Worm (Caenorhabditis elegans): Measurements from ENCODE around the gene ZK402.1.

ZK402.1 gene

DNA sequence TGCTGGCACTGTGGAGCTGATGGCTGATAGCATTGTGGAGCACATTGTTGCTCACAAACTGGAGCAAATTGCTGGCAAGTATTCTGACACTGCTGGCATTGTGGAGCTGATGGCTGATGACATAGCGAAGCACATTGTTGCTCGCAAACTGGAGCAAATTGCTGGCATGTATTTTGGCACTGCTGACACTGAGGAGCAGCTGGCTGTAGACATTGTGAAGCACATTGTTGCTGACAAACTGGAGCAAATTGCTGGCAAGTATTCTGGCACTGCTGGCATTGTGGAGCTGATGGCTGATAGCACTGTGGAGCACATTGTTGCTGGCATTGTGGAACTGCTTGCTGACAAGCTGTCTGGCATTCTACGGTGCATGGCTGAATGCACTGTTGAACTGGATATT, 5.2 kb downstream of the ZK402.1 start:
- no peak for TF ChIP-seq sptf-1 (tag; optimal IDR thresholded peaks at IDR 0.05)
- no peak for TF ChIP-seq tlp-1 (tag; optimal IDR thresholded peaks at IDR 0.05)
- no peak for TF ChIP-seq mab-9 (GFP tag; IDR thresholded peaks at IDR 0.05)
- TF ChIP-seq C04F5.9 (tag; optimal IDR thresholded peaks at IDR 0.05), result no peak

ce11 chrX:1410552-1410951, 6.5 kb downstream of the ZK402.1 start, which contains the start of gene abu-2:
Gene abu-2 (minus strand): TSS chrX:1410652.
- no peak for TF ChIP-seq unc-130 (tag; optimal IDR thresholded peaks at IDR 0.05)
- TF ChIP-seq unc-62 (GFP tag; optimal IDR thresholded peaks at IDR 0.05), result no peak

DNA sequence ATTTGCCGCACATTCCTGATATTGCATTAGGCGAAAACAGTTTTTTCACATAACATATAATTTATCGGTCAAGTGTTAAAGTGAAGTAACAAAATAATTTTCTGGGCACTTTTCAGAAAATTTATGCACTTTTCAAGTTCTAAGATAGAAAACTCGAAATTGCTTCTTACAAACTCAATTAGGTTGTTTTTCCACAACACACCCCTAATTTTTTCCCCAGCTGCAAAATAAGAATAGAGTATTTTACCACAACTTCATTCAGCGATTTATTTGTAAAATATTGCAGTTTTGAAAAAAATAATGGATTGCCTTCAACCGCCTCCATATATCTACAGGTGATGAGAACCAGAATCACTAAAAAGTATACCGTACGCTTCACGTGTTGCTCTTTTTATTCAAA, 8.8 kb downstream of the ZK402.1 start, which contains the start of gene srh-19:
TSS of gene srh-19 (plus strand) at position 301 of the 400 bp plus-strand sequence.
- no peak for TF ChIP-seq unc-130 (tag; optimal IDR thresholded peaks at IDR 0.05)
- no peak for TF ChIP-seq fkh-10 (GFP tag; optimal IDR thresholded peaks at IDR 0.05)
- no peak for TF ChIP-seq irx-1 (tag; optimal IDR thresholded peaks at IDR 0.05)

- TF ChIP-seq nhr-85 (tag) (peak; percentile 20), elt-2 (tag; optimal IDR thresholded peaks at IDR 0.05) (peak; percentile 12), hlh-4 (tag; optimal IDR thresholded peaks at IDR 0.05) (no peak), Y116A8C.19 (tag; optimal IDR thresholded peaks at IDR 0.05; ENCODE audit: borderline replicate concordance) (no peak), lin-35 (GFP tag; optimal IDR thresholded peaks at IDR 0.05) (peak in 1 of 2 experiments; percentile 1)
Observed at ce11 chrX:1416776-1417354, 12.8 kb downstream of the ZK402.1 start, which contains the start of the genes F19G12.4 and F19G12.8. Gene F19G12.4 (plus strand): TSS chrX:1417304. Gene F19G12.8 (plus strand): TSS chrX:1417320.

DNA sequence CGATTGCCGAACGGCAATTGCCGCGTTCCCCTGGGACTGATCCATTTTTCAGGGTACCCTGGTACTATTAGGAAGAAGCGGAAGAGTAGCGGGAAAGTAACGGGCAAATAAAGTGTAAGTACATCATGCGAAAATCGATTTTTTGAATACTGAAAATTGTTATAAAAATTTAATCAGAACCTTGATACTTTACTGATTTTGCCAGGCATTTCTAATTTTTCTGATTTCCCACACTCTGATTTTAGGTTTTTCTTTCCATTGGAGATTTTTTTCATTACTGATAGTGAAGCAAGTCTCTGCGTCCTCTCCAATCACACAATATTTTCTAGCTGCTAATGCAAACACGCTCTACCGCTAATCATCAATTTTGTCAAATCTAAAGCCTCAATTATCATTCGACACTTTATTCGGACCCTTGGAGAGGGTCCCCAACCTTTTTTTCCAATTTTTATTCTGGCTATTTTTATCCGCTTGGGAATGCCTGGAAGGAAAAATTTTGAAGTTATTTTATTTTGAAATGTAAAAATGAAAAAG, 15.2 kb downstream of the ZK402.1 start, which contains the start of gene F19G12.9:
TSS of gene F19G12.9 (plus strand) at position 51 of the 534 bp plus-strand sequence.
- TF ChIP-seq egl-13 (tag; optimal IDR thresholded peaks at IDR 0.05) (no peak), mab-9 (GFP tag; IDR thresholded peaks at IDR 0.05) (no peak), ceh-63 (GFP tag; optimal IDR thresholded peaks at IDR 0.05) (no peak), skn-1 (tag; optimal IDR thresholded peaks at IDR 0.05) (peak; percentile 96), rnt-1 (tag; optimal IDR thresholded peaks at IDR 0.05) (peak; percentile 29), snpc-4 (tag; optimal IDR thresholded peaks at IDR 0.05) (no peak), lin-14 (GFP tag; optimal IDR thresholded peaks at IDR 0.05) (no peak), aha-1 (tag; optimal IDR thresholded peaks at IDR 0.05) (no peak), sox-4 (tag; optimal IDR thresholded peaks at IDR 0.05) (no peak), unc-130 (tag; optimal IDR thresholded peaks at IDR 0.05) (no peak), lsy-2 (tag; optimal IDR thresholded peaks at IDR 0.05) (no peak), ama-1 (optimal IDR thresholded peaks at IDR 0.05) (no peak), ceh-82 (tag; optimal IDR thresholded peaks at IDR 0.05) (no peak), sup-37 (GFP tag; optimal IDR thresholded peaks at IDR 0.05) (no peak), blmp-1 (tag; optimal IDR thresholded peaks at IDR 0.05) (peak; percentile 20), elt-2 (tag; optimal IDR thresholded peaks at IDR 0.05) (peak; percentile 7), ztf-11 (tag; optimal IDR thresholded peaks at IDR 0.05) (no peak), lir-3 (tag; optimal IDR thresholded peaks at IDR 0.05; ENCODE audit: poor library complexity) (no peak), lin-35 (GFP tag; optimal IDR thresholded peaks at IDR 0.05) (peak in 1 of 2 experiments; percentile 54)

DNA sequence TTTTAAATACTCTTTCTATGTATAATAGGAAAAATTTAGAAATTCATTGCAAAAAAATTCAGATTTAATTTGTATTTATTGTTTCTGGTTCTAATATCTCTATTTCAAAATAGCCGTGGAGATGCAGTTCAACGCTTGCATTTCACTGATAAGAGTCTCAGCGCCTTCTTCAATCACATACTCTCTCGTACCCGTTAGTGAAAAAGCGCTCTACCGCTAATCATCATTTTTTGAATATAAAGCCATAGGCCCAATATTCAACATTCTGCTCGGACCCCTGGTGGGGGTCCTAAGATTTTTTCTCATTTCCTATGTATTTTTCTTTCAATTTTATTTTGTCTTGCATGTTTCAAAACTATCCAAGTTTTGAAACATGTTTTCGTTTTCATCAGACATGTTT, 16.5 kb downstream of the ZK402.1 start:
- TF ChIP-seq ceh-88 (GFP tag; IDR thresholded peaks at IDR 0.05), result no peak
- TF ChIP-seq skn-1 (tag; optimal IDR thresholded peaks at IDR 0.05), result peak; percentile 100
- TF ChIP-seq elt-3 (tag; optimal IDR thresholded peaks at IDR 0.05), result peak in 1 of 6 experiments; percentile 30

Data from whole organism, L1 larva.